Fruit fly (Drosophila melanogaster): ENCODE results near the gene cmb.

dm6 chr3L:13454755-13455154 is 12.4 kb downstream of the cmb start:
- no peak for TF ChIP-seq HLH106 (tag; optimal IDR thresholded peaks at IDR 0.05)
- no peak for TF ChIP-seq dl (GFP tag; optimal IDR thresholded peaks at IDR 0.05; ENCODE audit: insufficient read depth in 1 of 2, partially characterized antibody in 2 of 2)
- no peak for TF ChIP-seq CrebA (GFP tag; optimal IDR thresholded peaks at IDR 0.05; ENCODE audit: borderline replicate concordance)
- no peak for TF ChIP-seq OdsH (GFP tag; optimal IDR thresholded peaks at IDR 0.05)
- TF ChIP-seq h (GFP tag; optimal IDR thresholded peaks at IDR 0.05), result no peak
- no peak for TF ChIP-seq sv (GFP tag; optimal IDR thresholded peaks at IDR 0.05)
- TF ChIP-seq Mio (GFP tag; optimal IDR thresholded peaks at IDR 0.05), result no peak
- TF ChIP-seq fru (GFP tag; optimal IDR thresholded peaks at IDR 0.05), result no peak
- no peak for TF ChIP-seq rgr (GFP tag; optimal IDR thresholded peaks at IDR 0.05)
- no peak for TF ChIP-seq Hnf4 (GFP tag; optimal IDR thresholded peaks at IDR 0.05)

All from whole organism, wandering third instar larva.